Worm (Caenorhabditis elegans): ENCODE results near the gene hgrs-1.

DNA sequence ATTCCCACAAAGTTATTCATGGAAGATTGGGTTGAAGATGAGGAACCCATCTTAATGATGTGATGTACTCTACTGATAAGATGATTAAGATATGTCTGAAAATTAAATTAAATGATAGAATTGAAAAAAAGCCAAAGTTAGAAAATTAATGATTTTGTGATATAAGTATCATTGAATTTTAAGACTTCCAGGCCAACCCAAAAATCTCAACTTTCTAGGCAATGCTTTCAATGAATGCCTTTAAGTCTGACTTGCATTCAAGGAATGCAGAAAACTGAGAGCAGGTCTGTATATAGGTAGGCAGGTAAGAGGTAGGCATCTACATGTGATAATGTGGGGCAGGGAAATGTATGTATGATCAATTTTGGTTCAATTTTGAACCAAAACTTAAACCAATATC lies 14.1 kb upstream of the hgrs-1 start, which contains the start of gene ocr-2:
- no peak for TF ChIP-seq nhr-90 (tag; optimal IDR thresholded peaks at IDR 0.05)
- no peak for TF ChIP-seq snpc-4 (GFP tag; optimal IDR thresholded peaks at IDR 0.05)
- TF ChIP-seq snpc-4 (tag; optimal IDR thresholded peaks at IDR 0.05), result no peak
- TF ChIP-seq nhr-80 (tag; optimal IDR thresholded peaks at IDR 0.05), result no peak
- TF ChIP-seq F49E8.2 (tag; optimal IDR thresholded peaks at IDR 0.05; ENCODE audit: insufficient read depth), result no peak
